Worm (Caenorhabditis elegans) whole organism, midembryonic: ENCODE measurements around the gene sap-140.

Experiments
- T22C8.4 ChIP-seq: fragments of 200-800 bp; sonication (Bioruptor generic); IDR thresholded peaks from 2 replicates; pipeline ENCODE4 v1.3.6; 2022; ENCODE audit warnings: missing genetic modification characterization, missing compliant biosample characterization
- cog-1 ChIP-seq: sonication (generic microtip); optimal IDR thresholded peaks from 2 replicates; lab custom pipeline; 2016; ENCODE audit warnings: missing genetic modification characterization, missing compliant biosample characterization
- flt-1 ChIP-seq: fragments of 200-800 bp; sonication (Bioruptor generic); IDR thresholded peaks from 2 replicates; pipeline ENCODE4 v1.3.6; 2022; ENCODE audit warnings: missing genetic modification characterization, missing compliant biosample characterization
- klf-2 ChIP-seq: fragments of 200-800 bp; sonication (Bioruptor generic); conservative IDR thresholded peaks from 2 replicates; pipeline ENCODE4 v1.3.6; 2022; ENCODE audit warnings: missing genetic modification reagents, missing genetic modification characterization, missing compliant biosample characterization
- med-1 ChIP-seq: sonication (generic microtip); optimal IDR thresholded peaks from 2 replicates; lab custom pipeline; 2017; ENCODE audit warnings: missing genetic modification characterization, mild to moderate bottlenecking, missing compliant biosample characterization, antibody characterized with exemption, missing genetic modification reagents; ENCODE audit not compliant: insufficient read depth
- ref-1 ChIP-seq: fragments of 200-800 bp; sonication (Bioruptor generic); conservative IDR thresholded peaks from 2 replicates; pipeline ENCODE4 v1.3.6; 2022; ENCODE audit warnings: missing genetic modification reagents, missing genetic modification characterization, missing compliant biosample characterization
- tab-1 ChIP-seq: fragments of 200-800 bp; sonication (Bioruptor generic); IDR thresholded peaks from 2 replicates; pipeline ENCODE4 v1.3.6; 2022; ENCODE audit warnings: missing genetic modification characterization, missing compliant biosample characterization
- ztf-23 ChIP-seq: fragments of 200-800 bp; sonication (Bioruptor generic); IDR thresholded peaks from 2 replicates; pipeline ENCODE4 v1.3.6; 2022; ENCODE audit warnings: missing genetic modification reagents, missing genetic modification characterization, missing compliant biosample characterization
- ztf-29 ChIP-seq: fragments of 200-800 bp; sonication (Bioruptor generic); IDR thresholded peaks from 2 replicates; pipeline ENCODE4 v1.3.6; 2022; ENCODE audit warnings: missing genetic modification reagents, missing genetic modification characterization, missing compliant biosample characterization

- TF ChIP-seq flt-1 (GFP tag; lab: Robert Waterston, UW) (no peak), med-1 (GFP tag; lab: Kevin White, UChicago) (no peak), klf-2 (GFP tag; lab: Robert Waterston, UW) (no peak), cog-1 (no peak), T22C8.4 (no peak), ztf-23 (GFP tag; lab: Robert Waterston, UW) (no peak), tab-1 (GFP tag; lab: Robert Waterston, UW) (no peak), ref-1 (GFP tag; lab: Robert Waterston, UW) (no peak), ztf-29 (no peak)
Observed at ce11 chrIII:7521163-7521562, 21.6 kb downstream of the sap-140 start, which contains the start of gene lig-4.
